Worm (Caenorhabditis elegans): ENCODE results near the gene fbxa-150.
A peak's percentile ranks its signal among the peaks of the same experiment; 100 is the strongest.

Gene fbxa-150

DNA sequence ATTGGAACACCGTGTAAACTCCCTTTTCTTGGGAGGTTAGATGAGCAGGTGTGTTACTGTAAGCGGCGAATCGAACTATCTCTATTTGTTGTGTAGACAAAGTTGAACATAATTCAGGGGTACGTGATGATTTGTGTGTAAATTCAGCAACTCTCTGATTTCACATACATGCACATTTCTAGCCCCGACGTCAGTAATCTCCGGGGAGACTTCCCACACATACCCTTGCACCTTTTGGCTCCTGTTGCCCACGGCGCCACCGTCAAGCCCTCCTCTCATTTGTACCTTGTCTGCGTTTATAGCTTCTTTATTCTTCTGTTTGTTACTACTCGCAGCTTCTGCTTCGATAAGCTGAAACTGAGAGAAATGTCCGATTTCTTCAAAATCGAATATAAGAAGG, 3.5 kb upstream of the fbxa-150 start, which contains the start of gene Y38H6C.25:
TSS of gene Y38H6C.25 (plus strand) at position 301 of the 400 bp plus-strand sequence.
- TF ChIP-seq nhr-76 (tag; optimal IDR thresholded peaks at IDR 0.05), result no peak
- TF ChIP-seq ztf-4 (tag; optimal IDR thresholded peaks at IDR 0.05), result no peak
- no peak for TF ChIP-seq unc-62 (GFP tag; optimal IDR thresholded peaks at IDR 0.05)
- TF ChIP-seq nhr-25 (tag; optimal IDR thresholded peaks at IDR 0.05), result no peak
- no peak for TF ChIP-seq zag-1 (tag; optimal IDR thresholded peaks at IDR 0.05)

ce11 chrV:20525816-20526459, 3.5 kb downstream of the fbxa-150 start, which contains the start of the genes srh-166 and Y38H6C.24:
Gene srh-166, minus strand, starts transcription at chrV:20525866.
Gene Y38H6C.24, plus strand, starts transcription at chrV:20526435.
- TF ChIP-seq skn-1 (tag; optimal IDR thresholded peaks at IDR 0.05) (peak; percentile 41), ZK546.5 (tag; optimal IDR thresholded peaks at IDR 0.05) (no peak), pha-4 (tag; optimal IDR thresholded peaks at IDR 0.05) (no peak), ztf-4 (tag; optimal IDR thresholded peaks at IDR 0.05) (no peak), ceh-16 (tag; optimal IDR thresholded peaks at IDR 0.05) (no peak), elt-2 (tag; optimal IDR thresholded peaks at IDR 0.05) (peak; percentile 82), pqm-1 (tag; optimal IDR thresholded peaks at IDR 0.05) (peak; percentile 89), mml-1 (tag; optimal IDR thresholded peaks at IDR 0.05) (no peak), R02D3.7 (tag; optimal IDR thresholded peaks at IDR 0.05) (no peak), jun-1 (tag; optimal IDR thresholded peaks at IDR 0.05) (peak; percentile 52), elt-1 (tag; optimal IDR thresholded peaks at IDR 0.05) (no peak), nhr-43 (tag; optimal IDR thresholded peaks at IDR 0.05; ENCODE audit: poor library complexity, severe bottlenecking) (no peak), mdl-1 (tag; optimal IDR thresholded peaks at IDR 0.05) (no peak), nhr-12 (tag; optimal IDR thresholded peaks at IDR 0.05) (no peak)

DNA sequence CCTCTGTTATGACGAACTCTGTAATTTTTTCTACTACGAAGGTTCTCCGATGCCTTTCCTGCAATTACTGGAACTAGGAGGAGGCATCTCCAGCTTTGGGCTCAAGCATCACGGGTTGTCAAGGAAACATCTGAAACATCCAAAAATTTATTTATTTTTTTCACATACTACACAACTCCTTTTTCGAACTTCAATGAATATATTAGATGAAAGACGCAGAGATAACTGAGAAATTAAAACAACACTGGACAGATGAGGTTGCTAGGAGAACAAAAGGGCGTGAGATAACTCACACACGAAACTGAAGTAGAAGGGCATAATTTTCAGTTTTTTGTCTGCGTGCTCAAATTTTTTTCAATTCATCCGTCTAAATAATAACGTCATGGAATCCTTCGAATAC, 5.1 kb downstream of the fbxa-150 start, which contains the start of gene Y38H6C.13:
TSS of gene Y38H6C.13 (plus strand) at position 301 of the 400 bp plus-strand sequence.
- TF ChIP-seq nhr-43 (tag; optimal IDR thresholded peaks at IDR 0.05; ENCODE audit: poor library complexity, severe bottlenecking), result no peak
- no peak for TF ChIP-seq fkh-10 (GFP tag; optimal IDR thresholded peaks at IDR 0.05)
- TF ChIP-seq tbx-2 (tag; optimal IDR thresholded peaks at IDR 0.05), result no peak
- TF ChIP-seq nfya-1 (tag; optimal IDR thresholded peaks at IDR 0.05; ENCODE audit: insufficient read depth), result no peak
- TF ChIP-seq zag-1 (tag; optimal IDR thresholded peaks at IDR 0.05), result no peak
- no peak for TF ChIP-seq nhr-11 (tag; optimal IDR thresholded peaks at IDR 0.05)
- no peak for TF ChIP-seq elt-2 (tag; optimal IDR thresholded peaks at IDR 0.05)
- TF ChIP-seq egl-27 (tag; optimal IDR thresholded peaks at IDR 0.05), result no peak
- no peak for TF ChIP-seq aly-2 (tag; optimal IDR thresholded peaks at IDR 0.05)
- no peak for TF ChIP-seq unc-39 (tag; optimal IDR thresholded peaks at IDR 0.05)
- TF ChIP-seq skn-1 (tag; optimal IDR thresholded peaks at IDR 0.05), result no peak
- TF ChIP-seq egl-5 (tag; optimal IDR thresholded peaks at IDR 0.05), result no peak
- no peak for TF ChIP-seq ceh-16 (tag; optimal IDR thresholded peaks at IDR 0.05)
- no peak for TF ChIP-seq pha-4 (tag; optimal IDR thresholded peaks at IDR 0.05)
- TF ChIP-seq elt-3 (tag; optimal IDR thresholded peaks at IDR 0.05), result no peak
- no peak for TF ChIP-seq sea-2 (GFP tag; optimal IDR thresholded peaks at IDR 0.05)
- TF ChIP-seq fkh-2 (tag; optimal IDR thresholded peaks at IDR 0.05), result no peak
- no peak for TF ChIP-seq ceh-28 (tag; optimal IDR thresholded peaks at IDR 0.05)
- no peak for TF ChIP-seq lin-39 (tag; optimal IDR thresholded peaks at IDR 0.05)

DNA sequence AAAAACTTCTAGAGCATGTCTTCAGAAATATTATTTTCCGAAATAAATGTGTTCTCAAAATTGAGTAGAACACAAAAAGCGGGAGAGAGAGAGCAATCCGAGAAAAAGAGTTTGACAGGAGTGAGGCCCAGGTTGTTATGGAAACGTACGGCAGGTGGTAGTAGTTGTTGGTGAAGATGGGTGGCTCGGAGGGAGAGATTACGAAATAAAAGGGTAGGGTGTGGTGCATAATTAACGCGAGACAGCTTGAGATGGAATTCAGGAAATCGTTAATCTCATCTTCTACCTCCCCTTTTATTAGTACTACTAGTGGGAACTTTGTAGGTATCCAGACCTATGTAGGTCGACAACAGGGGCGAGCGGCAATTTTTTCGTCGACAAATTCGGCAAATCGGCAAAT, 11.7 kb downstream of the fbxa-150 start, which contains the start of gene famh-161:
TSS of gene famh-161 (minus strand) at position 101 of the 400 bp plus-strand sequence.
- TF ChIP-seq egl-5 (tag; optimal IDR thresholded peaks at IDR 0.05), result no peak
- no peak for TF ChIP-seq fos-1 (tag; optimal IDR thresholded peaks at IDR 0.05)
- TF ChIP-seq ceh-82 (tag; optimal IDR thresholded peaks at IDR 0.05), result no peak
- TF ChIP-seq tbx-2 (tag; optimal IDR thresholded peaks at IDR 0.05), result no peak
- no peak for TF ChIP-seq ztf-4 (tag; optimal IDR thresholded peaks at IDR 0.05)
- TF ChIP-seq nhr-77 (tag; optimal IDR thresholded peaks at IDR 0.05), result no peak
- TF ChIP-seq pqm-1 (tag; optimal IDR thresholded peaks at IDR 0.05), result no peak

DNA sequence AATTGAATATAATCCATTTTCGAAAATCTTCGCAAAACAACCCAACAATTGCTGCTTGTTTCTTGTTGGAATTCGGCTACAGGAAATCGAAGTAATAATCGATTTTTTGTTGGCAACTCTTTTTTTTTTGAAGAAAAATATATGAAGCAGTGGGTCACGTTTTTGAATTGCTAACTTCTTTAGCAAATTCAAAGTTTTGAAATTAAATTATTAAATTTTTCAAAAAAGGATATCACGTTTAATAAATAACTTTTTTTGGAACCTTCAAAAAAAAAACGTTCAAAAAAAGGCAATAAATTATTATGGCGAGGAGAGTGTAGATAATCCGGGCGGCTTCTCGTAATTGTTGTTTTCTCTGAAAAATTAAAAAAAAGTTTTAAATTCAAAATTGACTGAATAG, 13.8 kb downstream of the fbxa-150 start, which contains the start of gene Y38H6C.15:
TSS of gene Y38H6C.15 (minus strand) at position 101 of the 400 bp plus-strand sequence.
- TF ChIP-seq ceh-16 (tag; optimal IDR thresholded peaks at IDR 0.05) (no peak), ZK546.5 (tag; optimal IDR thresholded peaks at IDR 0.05) (no peak), snpc-4 (tag; optimal IDR thresholded peaks at IDR 0.05) (no peak)
